Fruit fly (Drosophila melanogaster): Measurements from ENCODE around the gene Mst84B.

Mst84B gene

DNA sequence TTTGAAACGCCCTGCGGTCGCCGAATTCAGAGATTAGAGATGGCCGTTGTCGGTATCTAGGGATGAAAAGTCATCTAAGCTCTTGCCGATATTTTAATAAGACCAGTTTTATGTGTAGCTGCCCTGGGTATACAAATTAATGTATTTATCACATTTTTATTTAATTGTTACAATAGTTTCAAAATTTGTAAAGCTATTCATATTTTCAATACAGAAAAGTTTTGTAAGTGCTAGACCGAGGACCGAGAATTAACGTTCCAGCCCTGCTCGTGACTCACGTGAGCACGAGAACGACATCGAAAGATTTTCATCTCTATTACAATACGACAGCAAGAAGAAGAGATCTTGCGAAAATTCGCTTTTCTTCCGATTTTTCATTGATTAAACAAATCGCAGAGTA is 5.1 kb downstream of the Mst84B start, which contains the start of the genes CG1105 and CG1965 (continued):
- no peak for TF ChIP-seq lola (GFP tag; optimal IDR thresholded peaks at IDR 0.05)
- peak; percentile 83 for TF ChIP-seq CG9705 (GFP tag; optimal IDR thresholded peaks at IDR 0.05)
- TF ChIP-seq rgr (GFP tag; optimal IDR thresholded peaks at IDR 0.05), result peak; percentile 90
- no peak for TF ChIP-seq N (GFP tag; optimal IDR thresholded peaks at IDR 0.05)

DNA sequence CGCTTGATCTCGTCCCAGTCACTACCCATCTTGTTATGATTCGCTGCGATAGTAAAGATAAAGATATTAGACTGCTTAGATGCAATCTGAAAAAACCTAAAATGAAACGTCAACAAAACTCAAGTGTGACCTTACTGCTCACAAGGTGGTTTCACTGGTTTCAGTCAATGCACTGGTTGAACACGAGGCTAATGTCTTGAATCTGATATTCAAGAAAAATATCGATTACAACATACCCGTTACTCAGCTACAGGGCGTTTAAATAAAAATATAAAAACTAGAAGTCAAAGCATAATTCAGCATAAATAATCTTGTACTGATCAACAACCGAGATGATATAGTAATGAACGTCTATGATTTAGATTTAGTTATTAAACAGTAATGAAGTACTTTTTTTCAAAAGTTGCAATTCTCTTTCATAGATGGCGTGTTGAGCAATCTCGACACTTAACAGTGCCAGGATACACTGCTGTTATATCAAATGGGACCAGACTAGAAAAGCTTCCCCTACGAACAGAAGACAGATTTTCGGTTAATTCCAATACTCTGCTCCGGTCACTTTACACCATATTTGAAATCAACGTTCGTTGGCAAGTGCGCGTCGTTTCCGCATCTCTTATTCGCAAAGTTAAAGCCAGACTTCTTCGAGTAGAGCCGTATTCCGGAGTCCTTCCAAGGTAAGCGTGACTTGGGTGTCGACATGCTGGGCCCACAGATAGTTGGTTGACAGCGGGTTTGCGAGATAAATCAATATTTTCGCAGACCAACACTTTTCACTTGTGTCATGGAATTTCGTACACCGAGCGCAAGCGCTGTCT is 12.5 kb downstream of the Mst84B start, which contains the start of the genes Ufl1 and CG1943:
Gene Ufl1 (minus strand): TSS at position 156 of the 818 bp plus-strand sequence.
Gene CG1943 (plus strand): TSS at position 563 of the 818 bp plus-strand sequence.
- TF ChIP-seq Rel (GFP tag; optimal IDR thresholded peaks at IDR 0.05), result no peak
- TF ChIP-seq Rel (tag; optimal IDR thresholded peaks at IDR 0.05), result peak; percentile 8
- TF ChIP-seq tai (GFP tag; optimal IDR thresholded peaks at IDR 0.05), result peak; percentile 77
- TF ChIP-seq CrebA (GFP tag; optimal IDR thresholded peaks at IDR 0.05; ENCODE audit: borderline replicate concordance), result no peak
- peak in 1 of 2 experiments; percentile 13 for TF ChIP-seq foxo (GFP tag; optimal IDR thresholded peaks at IDR 0.05)
- TF ChIP-seq Sp1 (GFP tag; optimal IDR thresholded peaks at IDR 0.05), result peak; percentile 38
- TF ChIP-seq Myc (optimal IDR thresholded peaks at IDR 0.05), result peak; percentile 49
- peak; percentile 68 for TF ChIP-seq brk (GFP tag; optimal IDR thresholded peaks at IDR 0.05)
- peak; percentile 33 for TF ChIP-seq Jra (GFP tag; optimal IDR thresholded peaks at IDR 0.05)
- TF ChIP-seq rgr (GFP tag; optimal IDR thresholded peaks at IDR 0.05), result peak; percentile 20
- no peak for TF ChIP-seq dmrt93B (GFP tag; optimal IDR thresholded peaks at IDR 0.05)
- TF ChIP-seq sage (GFP tag; optimal IDR thresholded peaks at IDR 0.05), result peak; percentile 14
- TF ChIP-seq ey (GFP tag; optimal IDR thresholded peaks at IDR 0.05), result no peak
- peak; percentile 35 for TF ChIP-seq woc (GFP tag; optimal IDR thresholded peaks at IDR 0.05)
- peak; percentile 12 for TF ChIP-seq h (GFP tag; optimal IDR thresholded peaks at IDR 0.05)
- no peak for TF ChIP-seq Hr83 (GFP tag; optimal IDR thresholded peaks at IDR 0.05; ENCODE audit: poor library complexity, severe bottlenecking)
- peak; percentile 40 for TF ChIP-seq Dif (GFP tag; optimal IDR thresholded peaks at IDR 0.05; ENCODE audit: partially characterized antibody)
- TF ChIP-seq Hnf4 (GFP tag; optimal IDR thresholded peaks at IDR 0.05), result peak; percentile 24
- TF ChIP-seq br (GFP tag; optimal IDR thresholded peaks at IDR 0.05), result peak; percentile 3

DNA sequence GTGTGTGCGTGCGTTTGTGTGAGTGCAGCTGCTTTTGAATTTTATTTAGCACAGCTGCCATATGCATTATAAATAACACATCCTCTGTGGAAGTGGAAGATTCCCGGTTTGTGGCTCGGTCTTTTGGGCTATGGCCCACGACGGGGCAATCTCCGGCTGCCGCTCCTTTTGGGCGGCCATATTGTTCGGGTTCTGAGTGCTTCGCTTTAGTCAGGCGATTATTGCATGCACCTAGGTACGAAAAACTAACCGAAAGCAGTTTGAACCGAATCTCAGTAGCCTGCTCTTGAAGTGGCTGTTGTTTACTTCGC is 13.1 kb downstream of the Mst84B start:
- TF ChIP-seq CG32264 (GFP tag; optimal IDR thresholded peaks at IDR 0.05) (no peak), GATAd (GFP tag; optimal IDR thresholded peaks at IDR 0.05) (no peak), dsf (GFP tag; optimal IDR thresholded peaks at IDR 0.05; ENCODE audit: borderline replicate concordance) (no peak), fru (GFP tag; optimal IDR thresholded peaks at IDR 0.05) (no peak)

DNA sequence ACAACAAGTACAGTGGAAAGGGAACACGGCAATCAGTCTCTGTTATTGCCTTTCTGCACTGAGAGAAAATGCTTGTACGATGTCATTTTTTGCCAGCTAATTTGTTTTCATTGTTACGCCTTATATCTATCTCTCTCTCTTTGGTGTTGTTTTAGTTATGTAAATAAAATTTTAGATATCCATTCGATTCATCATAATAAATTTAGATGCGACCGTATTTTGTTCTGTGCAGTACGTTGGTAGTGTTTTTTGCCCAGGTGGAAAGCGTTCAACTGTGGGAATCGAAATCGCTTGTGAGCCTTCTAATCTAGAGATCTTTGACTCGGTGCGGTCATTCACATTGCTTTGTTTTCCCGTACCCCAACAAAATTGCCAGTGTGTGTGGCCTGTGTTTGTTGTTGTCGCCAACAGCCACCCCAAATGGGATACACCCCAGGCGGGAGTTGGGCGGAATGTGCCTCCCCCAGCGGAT is 13.8 kb downstream of the Mst84B start:
- TF ChIP-seq tai (GFP tag; optimal IDR thresholded peaks at IDR 0.05) (no peak), Hr83 (GFP tag; optimal IDR thresholded peaks at IDR 0.05; ENCODE audit: poor library complexity, severe bottlenecking) (peak; percentile 57), HLH106 (tag; optimal IDR thresholded peaks at IDR 0.05) (peak; percentile 94), Rel (GFP tag; optimal IDR thresholded peaks at IDR 0.05) (peak; percentile 68), Rel (tag; optimal IDR thresholded peaks at IDR 0.05) (peak; percentile 84), sv (GFP tag; optimal IDR thresholded peaks at IDR 0.05) (peak; percentile 90), Abd-B (GFP tag; optimal IDR thresholded peaks at IDR 0.05) (no peak), pan (optimal IDR thresholded peaks at IDR 0.05) (no peak), Dif (GFP tag; optimal IDR thresholded peaks at IDR 0.05; ENCODE audit: partially characterized antibody) (no peak), foxo (GFP tag; optimal IDR thresholded peaks at IDR 0.05) (peak; percentile 86 to 97), Sp1 (GFP tag; optimal IDR thresholded peaks at IDR 0.05) (peak; percentile 94), br (GFP tag; optimal IDR thresholded peaks at IDR 0.05) (peak; percentile 97), CrebA (GFP tag; optimal IDR thresholded peaks at IDR 0.05; ENCODE audit: borderline replicate concordance) (no peak), CG9705 (GFP tag; optimal IDR thresholded peaks at IDR 0.05) (peak; percentile 83), Mio (GFP tag; optimal IDR thresholded peaks at IDR 0.05) (peak; percentile 78), fru (GFP tag; optimal IDR thresholded peaks at IDR 0.05) (peak; percentile 97), woc (GFP tag; optimal IDR thresholded peaks at IDR 0.05) (peak; percentile 88), Vsx2 (GFP tag; optimal IDR thresholded peaks at IDR 0.05; ENCODE audit: partially characterized antibody) (no peak), OdsH (GFP tag; optimal IDR thresholded peaks at IDR 0.05) (peak; percentile 96), psq (GFP tag; optimal IDR thresholded peaks at IDR 0.05) (peak; percentile 93), ey (GFP tag; optimal IDR thresholded peaks at IDR 0.05) (peak; percentile 97), Hnf4 (GFP tag; optimal IDR thresholded peaks at IDR 0.05) (peak; percentile 96), GATAd (GFP tag; optimal IDR thresholded peaks at IDR 0.05) (no peak), Myc (optimal IDR thresholded peaks at IDR 0.05) (no peak), dmrt93B (GFP tag; optimal IDR thresholded peaks at IDR 0.05) (peak; percentile 86), dl (GFP tag; optimal IDR thresholded peaks at IDR 0.05; ENCODE audit: insufficient read depth in 1 of 2, partially characterized antibody in 2 of 2) (no peak), h (GFP tag; optimal IDR thresholded peaks at IDR 0.05) (peak; percentile 98), lola (GFP tag; optimal IDR thresholded peaks at IDR 0.05) (no peak), N (GFP tag; optimal IDR thresholded peaks at IDR 0.05) (no peak), CG32264 (GFP tag; optimal IDR thresholded peaks at IDR 0.05) (peak; percentile 89), jim (GFP tag; optimal IDR thresholded peaks at IDR 0.05) (peak; percentile 19), Jra (GFP tag; optimal IDR thresholded peaks at IDR 0.05) (peak; percentile 91), Dfd (GFP tag; optimal IDR thresholded peaks at IDR 0.05) (no peak), brk (GFP tag; optimal IDR thresholded peaks at IDR 0.05) (peak; percentile 91), usp (GFP tag; optimal IDR thresholded peaks at IDR 0.05) (no peak), rgr (GFP tag; optimal IDR thresholded peaks at IDR 0.05) (peak; percentile 97), sage (GFP tag; optimal IDR thresholded peaks at IDR 0.05) (peak; percentile 83), dsf (GFP tag; optimal IDR thresholded peaks at IDR 0.05; ENCODE audit: borderline replicate concordance) (peak; percentile 75)

Data from whole organism, wandering third instar larva.